Fruit fly (Drosophila melanogaster) whole organism, pupa: ENCODE measurements around the gene CG31077.

ENCODE experiments used
- CG17806 ChIP-seq: fragments of 200-800 bp; sonication (Bioruptor generic); optimal IDR thresholded peaks from 2 replicates; lab custom pipeline; 2018; ENCODE audit warnings: missing biosample characterization, mild to moderate bottlenecking, missing genetic modification characterization, moderate library complexity
- CG34367 ChIP-seq: fragments of 200-800 bp; sonication (Bioruptor generic); optimal IDR thresholded peaks from 2 replicates; lab custom pipeline; 2018; ENCODE audit warnings: missing biosample characterization, mild to moderate bottlenecking, missing genetic modification characterization
- D1 ChIP-seq: fragments of 200-800 bp; sonication (Bioruptor generic); optimal IDR thresholded peaks from 2 replicates; lab custom pipeline; 2018; ENCODE audit warnings: missing biosample characterization, mild to moderate bottlenecking, missing genetic modification characterization, moderate library complexity
- EcR ChIP-seq: fragments of 200-800 bp; sonication (Bioruptor generic); optimal IDR thresholded peaks from 3 replicates; lab custom pipeline; 2019; ENCODE audit warnings: missing biosample characterization, missing genetic modification characterization, mild to moderate bottlenecking, moderate library complexity, missing genetic modification reagents
- Ets98B ChIP-seq: fragments of 200-800 bp; sonication (Bioruptor generic); IDR thresholded peaks from 2 replicates; pipeline ENCODE4 v1.3.6; 2022; ENCODE audit warnings: missing biosample characterization, missing genetic modification characterization
- Pif1B ChIP-seq: fragments of 200-800 bp; sonication (Bioruptor generic); optimal IDR thresholded peaks from 3 replicates; lab custom pipeline; 2016; ENCODE audit warnings: missing biosample characterization, missing genetic modification characterization
- fd96Ca ChIP-seq: fragments of 200-800 bp; sonication (Bioruptor generic); IDR thresholded peaks from 3 replicates; pipeline ENCODE4 v1.3.6; 2022; ENCODE audit warnings: missing biosample characterization, missing genetic modification characterization

DNA sequence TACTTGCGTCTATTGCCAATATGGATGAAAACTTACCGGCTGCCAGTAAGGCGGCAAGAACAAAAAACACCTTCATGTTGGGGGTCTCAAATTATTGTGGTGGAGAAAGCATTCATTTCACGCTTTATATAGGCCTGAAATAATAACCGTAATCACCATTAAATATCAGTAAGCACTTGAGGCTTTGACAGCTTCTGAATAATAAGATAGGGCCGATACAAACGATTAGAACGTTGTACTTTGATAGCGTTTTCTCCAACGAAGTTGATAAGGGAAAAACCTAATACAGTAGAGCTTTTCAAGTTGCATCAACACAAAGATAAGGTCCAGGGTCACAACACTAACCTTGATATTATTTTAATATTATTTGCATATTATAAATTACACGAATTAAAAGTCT lies 21.7 kb downstream of the CG31077 start, which contains the start of gene CG6283:
- TF ChIP-seq Pif1B (GFP tag; lab: Kevin White, UChicago) (no peak), fd96Ca (GFP tag; lab: Robert Waterston, UW) (no peak), Ets98B (GFP tag; lab: Robert Waterston, UW) (no peak), D1 (no peak), EcR (no peak), CG34367 (tag; lab: Kevin White, UChicago) (no peak), CG17806 (tag; lab: Kevin White, UChicago) (no peak)
